Worm (Caenorhabditis elegans) whole organism, L1 larva: Measurements from ENCODE around the gene ddx-17.

Experiments
- C04F5.9 ChIP-seq: sonication (generic microtip); optimal IDR thresholded peaks from 2 replicates; lab custom pipeline; 2016; ENCODE audit warnings: missing genetic modification characterization, missing compliant biosample characterization
- C16A3.4 ChIP-seq: fragments of 150-350 bp; optimal IDR thresholded peaks from 2 replicates; lab custom pipeline; 2014; ENCODE audit warnings: missing biosample characterization, missing genetic modification characterization
- C34B4.2 ChIP-seq: sonication (generic microtip); optimal IDR thresholded peaks from 2 replicates; lab custom pipeline; 2017; ENCODE audit warnings: mild to moderate bottlenecking, missing genetic modification characterization, missing compliant biosample characterization
- Y116A8C.19 ChIP-seq: sonication (generic microtip); optimal IDR thresholded peaks from 2 replicates; lab custom pipeline; 2016; ENCODE audit warnings: missing compliant biosample characterization, missing genetic modification characterization, borderline replicate concordance
- aha-1 ChIP-seq: fragments of 150-350 bp; optimal IDR thresholded peaks from 2 replicates; lab custom pipeline; 2014; ENCODE audit warnings: missing biosample characterization, missing genetic modification characterization
- alr-1 ChIP-seq: fragments of 200-800 bp; sonication (Bioruptor generic); optimal IDR thresholded peaks from 2 replicates; lab custom pipeline; 2018; ENCODE audit warnings: borderline replicate concordance, mild to moderate bottlenecking, missing genetic modification characterization, missing compliant biosample characterization
- aly-2 ChIP-seq: fragments of 150-350 bp; optimal IDR thresholded peaks from 2 replicates; lab custom pipeline; 2014; ENCODE audit warnings: missing biosample characterization, missing genetic modification characterization
- ama-1 ChIP-seq: fragments of 150-350 bp; optimal IDR thresholded peaks from 2 replicates; lab custom pipeline; 2014
- blmp-1 ChIP-seq: fragments of 150-350 bp; optimal IDR thresholded peaks from 2 replicates; lab custom pipeline; 2014; ENCODE audit warnings: missing biosample characterization, missing genetic modification characterization
- ceh-8 ChIP-seq: fragments of 200-800 bp; sonication (Bioruptor generic); optimal IDR thresholded peaks from 2 replicates; lab custom pipeline; 2018; ENCODE audit warnings: mild to moderate bottlenecking, missing genetic modification characterization, moderate library complexity, missing compliant biosample characterization
- ceh-88 ChIP-seq: fragments of 200-800 bp; sonication (Bioruptor generic); IDR thresholded peaks from 2 replicates; pipeline ENCODE4 v1.3.6; 2022; ENCODE audit warnings: missing genetic modification characterization, missing compliant biosample characterization
- ceh-90 ChIP-seq: sonication (generic microtip); optimal IDR thresholded peaks from 2 replicates; lab custom pipeline; 2016; ENCODE audit warnings: missing genetic modification characterization, missing compliant biosample characterization
- ces-1 ChIP-seq: fragments of 150-350 bp; optimal IDR thresholded peaks from 2 replicates; lab custom pipeline; 2014; ENCODE audit warnings: missing biosample characterization, missing genetic modification reagents, missing genetic modification characterization
- dsc-1 ChIP-seq: sonication (generic microtip); optimal IDR thresholded peaks from 2 replicates; lab custom pipeline; 2016; ENCODE audit warnings: mild to moderate bottlenecking, missing genetic modification characterization, missing compliant biosample characterization
- egl-13 ChIP-seq: sonication (generic microtip); optimal IDR thresholded peaks from 2 replicates; lab custom pipeline; 2016; ENCODE audit warnings: missing genotype, missing genetic modification reagents, missing genetic modification characterization, missing compliant biosample characterization
- fkh-10 ChIP-seq: sonication (generic microtip); optimal IDR thresholded peaks from 2 replicates; lab custom pipeline; 2017; ENCODE audit warnings: missing biosample characterization, missing genetic modification reagents, missing genetic modification characterization
- fkh-8 ChIP-seq: sonication (generic microtip); optimal IDR thresholded peaks from 2 replicates; lab custom pipeline; 2016; ENCODE audit warnings: mild to moderate bottlenecking, missing genetic modification characterization, missing compliant biosample characterization
- grh-1 ChIP-seq: fragments of 200-800 bp; sonication (Bioruptor generic); IDR thresholded peaks from 2 replicates; pipeline ENCODE4 v1.3.6; 2022; ENCODE audit warnings: missing genetic modification reagents, missing genetic modification characterization, missing compliant biosample characterization
- hlh-4 ChIP-seq: sonication (generic microtip); optimal IDR thresholded peaks from 2 replicates; lab custom pipeline; 2016; ENCODE audit warnings: mild to moderate bottlenecking, missing genetic modification characterization, missing compliant biosample characterization
- isw-1 ChIP-seq: fragments of 200-800 bp; sonication (Bioruptor generic); IDR thresholded peaks from 2 replicates; pipeline ENCODE4 v1.3.6; 2022; ENCODE audit warnings: missing genetic modification characterization, missing compliant biosample characterization
- jun-1 ChIP-seq: fragments of 150-350 bp; optimal IDR thresholded peaks from 2 replicates; lab custom pipeline; 2014; ENCODE audit warnings: missing biosample characterization, missing genetic modification reagents, missing genetic modification characterization
- lin-14 ChIP-seq: fragments of 200-800 bp; sonication (Bioruptor generic); optimal IDR thresholded peaks from 2 replicates; lab custom pipeline; 2018; ENCODE audit warnings: mild to moderate bottlenecking, missing genetic modification characterization, moderate library complexity, missing compliant biosample characterization
- lin-39 ChIP-seq: fragments of 150-350 bp; optimal IDR thresholded peaks from 2 replicates; lab custom pipeline; 2014; ENCODE audit warnings: missing biosample characterization, missing genetic modification reagents, missing genetic modification characterization
- lsy-2 ChIP-seq, 2 experiments: fragments of 150-350 bp; optimal IDR thresholded peaks; 2 replicates each; lab custom pipeline; 2014; ENCODE audit warnings: missing biosample characterization in 2 of 2, missing genetic modification characterization in 2 of 2
- mab-9 ChIP-seq: fragments of 200-800 bp; sonication (Bioruptor generic); IDR thresholded peaks from 2 replicates; pipeline ENCODE4 v1.3.6; 2022; ENCODE audit warnings: missing genetic modification reagents, missing genetic modification characterization, missing compliant biosample characterization
- mef-2 ChIP-seq: fragments of 150-350 bp; optimal IDR thresholded peaks from 2 replicates; lab custom pipeline; 2014; ENCODE audit warnings: missing biosample characterization, missing genetic modification characterization
- nhr-11 ChIP-seq: fragments of 150-350 bp; optimal IDR thresholded peaks from 2 replicates; lab custom pipeline; 2014; ENCODE audit warnings: missing biosample characterization, missing genetic modification characterization
- nhr-47 ChIP-seq: sonication (generic microtip); optimal IDR thresholded peaks from 2 replicates; lab custom pipeline; 2016; ENCODE audit warnings: mild to moderate bottlenecking, missing genetic modification characterization, moderate library complexity, missing compliant biosample characterization
- nhr-76 ChIP-seq: sonication (generic microtip); optimal IDR thresholded peaks from 2 replicates; lab custom pipeline; 2017; ENCODE audit warnings: missing biosample characterization, missing genetic modification characterization
- nhr-77 ChIP-seq: fragments of 150-350 bp; optimal IDR thresholded peaks from 2 replicates; lab custom pipeline; 2014; ENCODE audit warnings: missing biosample characterization, missing genetic modification characterization
- nhr-84 ChIP-seq: sonication (generic microtip); optimal IDR thresholded peaks from 2 replicates; lab custom pipeline; 2017; ENCODE audit warnings: missing biosample characterization, missing genetic modification characterization
- nhr-90 ChIP-seq: sonication (generic microtip); optimal IDR thresholded peaks from 2 replicates; lab custom pipeline; 2016; ENCODE audit warnings: mild to moderate bottlenecking, missing genetic modification characterization, missing compliant biosample characterization; ENCODE audit not compliant: poor library complexity
- pag-3 ChIP-seq: sonication (generic microtip); optimal IDR thresholded peaks from 2 replicates; lab custom pipeline; 2017; ENCODE audit warnings: missing genetic modification characterization, mild to moderate bottlenecking, missing compliant biosample characterization, antibody characterized with exemption, borderline replicate concordance; ENCODE audit not compliant: insufficient read depth
- pax-3 ChIP-seq: fragments of 200-800 bp; sonication (Bioruptor generic); optimal IDR thresholded peaks from 2 replicates; lab custom pipeline; 2018; ENCODE audit warnings: mild to moderate bottlenecking, missing genetic modification characterization, moderate library complexity, missing compliant biosample characterization
- snpc-4 ChIP-seq: fragments of 150-350 bp; optimal IDR thresholded peaks from 2 replicates; lab custom pipeline; 2014; ENCODE audit warnings: missing biosample characterization, missing genetic modification characterization
- sox-4 ChIP-seq: sonication (generic microtip); optimal IDR thresholded peaks from 2 replicates; lab custom pipeline; 2016; ENCODE audit warnings: missing genetic modification characterization, missing compliant biosample characterization
- sup-37 ChIP-seq: fragments of 200-800 bp; sonication (Bioruptor generic); optimal IDR thresholded peaks from 2 replicates; lab custom pipeline; 2018; ENCODE audit warnings: mild to moderate bottlenecking, missing genetic modification characterization, missing compliant biosample characterization
- tbx-2 ChIP-seq: sonication (generic microtip); optimal IDR thresholded peaks from 2 replicates; lab custom pipeline; 2016; ENCODE audit warnings: missing genetic modification characterization, missing compliant biosample characterization
- unc-30 ChIP-seq: sonication (generic microtip); optimal IDR thresholded peaks from 2 replicates; lab custom pipeline; 2017; ENCODE audit warnings: missing biosample characterization, missing genetic modification characterization
- unc-86 ChIP-seq: sonication (generic microtip); optimal IDR thresholded peaks from 2 replicates; lab custom pipeline; 2016; ENCODE audit warnings: missing genetic modification characterization, missing compliant biosample characterization
- unc-98 ChIP-seq: fragments of 200-800 bp; sonication (Bioruptor generic); IDR thresholded peaks from 2 replicates; pipeline ENCODE4 v1.3.6; 2022; ENCODE audit warnings: missing genetic modification characterization, missing compliant biosample characterization
- vab-15 ChIP-seq: sonication (generic microtip); optimal IDR thresholded peaks from 2 replicates; lab custom pipeline; 2017; ENCODE audit warnings: missing genotype, mild to moderate bottlenecking, missing genetic modification characterization, missing compliant biosample characterization
- xbp-1 ChIP-seq: sonication (generic microtip); optimal IDR thresholded peaks from 2 replicates; lab custom pipeline; 2016; ENCODE audit warnings: missing genetic modification characterization, missing compliant biosample characterization
- zag-1 ChIP-seq: fragments of 150-350 bp; optimal IDR thresholded peaks from 2 replicates; lab custom pipeline; 2014; ENCODE audit warnings: missing biosample characterization, missing genetic modification characterization
- zip-4 ChIP-seq: fragments of 200-800 bp; sonication (Bioruptor generic); optimal IDR thresholded peaks from 2 replicates; lab custom pipeline; 2018; ENCODE audit warnings: mild to moderate bottlenecking, missing genetic modification characterization, moderate library complexity, missing compliant biosample characterization
- ztf-11 ChIP-seq, 2 experiments: sonication (generic microtip); optimal IDR thresholded peaks; 2 replicates each; lab custom pipeline; 2016 to 2017; ENCODE audit warnings: missing genetic modification characterization in 2 of 2, missing biosample characterization in 1 of 2, missing compliant biosample characterization in 1 of 2

Gene ddx-17

DNA sequence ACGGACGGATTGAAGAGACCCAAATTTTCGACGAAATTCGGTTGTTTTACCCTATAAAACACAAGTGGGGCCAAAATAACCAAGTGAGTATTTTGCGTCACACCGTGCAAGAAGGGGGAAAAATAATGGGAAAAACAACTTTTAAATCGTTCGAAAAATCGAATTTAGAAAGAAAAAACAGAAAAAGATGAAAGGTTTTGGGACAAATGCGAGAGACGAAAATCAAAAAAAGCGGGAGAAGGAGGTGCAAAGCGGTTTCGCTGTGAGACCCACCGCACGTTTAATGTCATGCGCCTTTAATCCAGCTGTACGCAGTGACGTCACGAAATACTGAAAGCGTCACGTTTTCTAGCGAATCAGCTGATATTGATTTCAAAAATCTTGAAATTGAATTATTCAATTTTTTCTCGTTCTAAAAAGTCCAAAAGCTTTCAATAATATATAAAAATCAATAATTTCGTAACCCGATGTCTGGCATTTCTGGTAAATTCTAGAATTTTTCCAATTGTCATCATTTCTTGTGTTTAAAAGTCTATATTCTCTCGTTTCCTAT lies at the start of gene ddx-17, which contains the start of gene aip-1 (continued):
- TF ChIP-seq alr-1 (tag; lab: Kevin White, UChicago), result no peak
- TF ChIP-seq nhr-84 (tag; lab: Kevin White, UChicago), result no peak
- no peak for TF ChIP-seq fkh-10 (GFP tag; lab: Kevin White, UChicago)
- no peak for TF ChIP-seq aha-1 (tag; lab: Kevin White, UChicago)
- peak; percentile 83 for TF ChIP-seq lin-14 (GFP tag; lab: Kevin White, UChicago)
- peak; percentile 60 for TF ChIP-seq xbp-1 (tag; lab: Kevin White, UChicago)
- TF ChIP-seq jun-1 (tag; lab: Kevin White, UChicago), result peak; percentile 61
- no peak for TF ChIP-seq ama-1 (lab: Kevin White, UChicago)
- TF ChIP-seq zag-1, result no peak
- peak; percentile 70 to 89 for TF ChIP-seq lsy-2 (tag; optimal IDR thresholded peaks at IDR 0.05; lab: Kevin White, UChicago)
- peak; percentile 59 for TF ChIP-seq nhr-77 (tag; lab: Kevin White, UChicago)
- no peak for TF ChIP-seq nhr-76 (tag; lab: Kevin White, UChicago)
- no peak for TF ChIP-seq ceh-88 (GFP tag; lab: Robert Waterston, UW)
- peak; percentile 41 for TF ChIP-seq sox-4 (tag; lab: Kevin White, UChicago)
- no peak for TF ChIP-seq mef-2
- no peak for TF ChIP-seq pag-3 (tag; lab: Kevin White, UChicago)
- TF ChIP-seq unc-98 (GFP tag; lab: Robert Waterston, UW), result no peak
- TF ChIP-seq mab-9, result peak; percentile 20; the same call in 1 of the 2 replicates
- no peak for TF ChIP-seq aly-2
- TF ChIP-seq tbx-2, result peak; percentile 76
- TF ChIP-seq C04F5.9 (tag; lab: Kevin White, UChicago), result peak; percentile 18
- peak; percentile 19; the same call in 1 of the 2 replicates for TF ChIP-seq grh-1 (GFP tag; lab: Robert Waterston, UW)
- peak; percentile 38 for TF ChIP-seq zip-4 (GFP tag; lab: Kevin White, UChicago)
- TF ChIP-seq dsc-1 (tag; lab: Kevin White, UChicago), result peak; percentile 55
- peak; percentile 78 for TF ChIP-seq C16A3.4 (tag; lab: Kevin White, UChicago)
- no peak for TF ChIP-seq ceh-90 (tag; lab: Kevin White, UChicago)
- TF ChIP-seq ztf-11 (tag; optimal IDR thresholded peaks at IDR 0.05; lab: Kevin White, UChicago), result no peak
- peak; percentile 1 for TF ChIP-seq vab-15 (tag; lab: Kevin White, UChicago)
- TF ChIP-seq Y116A8C.19 (tag; lab: Kevin White, UChicago), result no peak
- no peak for TF ChIP-seq ces-1
- no peak for TF ChIP-seq ceh-8 (GFP tag; lab: Kevin White, UChicago)
- no peak for TF ChIP-seq hlh-4 (tag; lab: Kevin White, UChicago)

DNA sequence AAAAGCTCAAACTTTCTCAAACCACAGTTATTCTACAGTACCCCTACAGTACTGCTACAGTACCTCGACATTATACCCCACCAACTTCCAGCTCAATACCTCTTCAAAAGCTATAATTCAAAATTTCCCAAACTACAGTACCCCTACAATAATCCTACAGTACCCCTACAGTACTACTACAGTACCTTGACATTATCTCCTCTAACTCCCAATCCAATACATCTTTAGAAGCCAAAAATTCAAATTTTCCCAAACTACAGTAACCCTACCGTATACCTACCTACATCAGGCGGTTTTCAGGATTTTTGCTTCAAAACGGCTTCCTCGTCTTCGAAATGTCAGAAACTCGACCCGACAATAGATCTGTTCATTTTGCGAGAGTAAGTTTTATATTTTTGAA lies 45.7 kb upstream of the ddx-17 start, which contains the start of gene F58D12.3:
TSS of gene F58D12.3 (plus strand) at position 301 of the 400 bp plus-strand sequence.
- TF ChIP-seq snpc-4 (tag; lab: Kevin White, UChicago), result no peak
- no peak for TF ChIP-seq nhr-90 (tag; lab: Kevin White, UChicago)
- no peak for TF ChIP-seq pax-3 (tag; lab: Kevin White, UChicago)
- no peak for TF ChIP-seq lin-39
- no peak for TF ChIP-seq isw-1 (GFP tag; lab: Robert Waterston, UW)
- TF ChIP-seq blmp-1 (tag; lab: Kevin White, UChicago), result no peak
- TF ChIP-seq ceh-90 (tag; lab: Kevin White, UChicago), result no peak
- TF ChIP-seq nhr-47, result no peak
- no peak for TF ChIP-seq C34B4.2 (tag; lab: Kevin White, UChicago)
- TF ChIP-seq unc-86 (tag; lab: Kevin White, UChicago), result no peak
- TF ChIP-seq unc-30 (tag; lab: Kevin White, UChicago), result no peak
- TF ChIP-seq fkh-8 (tag; lab: Kevin White, UChicago), result no peak
- TF ChIP-seq nhr-84 (tag; lab: Kevin White, UChicago), result no peak
- no peak for TF ChIP-seq ztf-11 (tag; optimal IDR thresholded peaks at IDR 0.05; lab: Kevin White, UChicago)
- no peak for TF ChIP-seq ces-1
- no peak for TF ChIP-seq sup-37 (GFP tag; lab: Kevin White, UChicago)
- no peak for TF ChIP-seq egl-13
- TF ChIP-seq nhr-11 (tag; lab: Kevin White, UChicago), result no peak
- TF ChIP-seq, all 84 proteins: peak for 0
